Worm (Caenorhabditis elegans) whole organism, midembryonic: ENCODE data around the gene tsfm-1.

Experiments used
- T22C8.4 ChIP-seq: fragments of 200-800 bp; sonication (Bioruptor generic); IDR thresholded peaks from 2 replicates; pipeline ENCODE4 v1.3.6; 2022; ENCODE audit warnings: missing genetic modification characterization, missing compliant biosample characterization
- cog-1 ChIP-seq: sonication (generic microtip); optimal IDR thresholded peaks from 2 replicates; lab custom pipeline; 2016; ENCODE audit warnings: missing genetic modification characterization, missing compliant biosample characterization
- flt-1 ChIP-seq: fragments of 200-800 bp; sonication (Bioruptor generic); IDR thresholded peaks from 2 replicates; pipeline ENCODE4 v1.3.6; 2022; ENCODE audit warnings: missing genetic modification characterization, missing compliant biosample characterization
- klf-2 ChIP-seq: fragments of 200-800 bp; sonication (Bioruptor generic); conservative IDR thresholded peaks from 2 replicates; pipeline ENCODE4 v1.3.6; 2022; ENCODE audit warnings: missing genetic modification reagents, missing genetic modification characterization, missing compliant biosample characterization
- med-1 ChIP-seq: sonication (generic microtip); optimal IDR thresholded peaks from 2 replicates; lab custom pipeline; 2017; ENCODE audit warnings: missing genetic modification characterization, mild to moderate bottlenecking, missing compliant biosample characterization, antibody characterized with exemption, missing genetic modification reagents; ENCODE audit not compliant: insufficient read depth
- ztf-23 ChIP-seq: fragments of 200-800 bp; sonication (Bioruptor generic); IDR thresholded peaks from 2 replicates; pipeline ENCODE4 v1.3.6; 2022; ENCODE audit warnings: missing genetic modification reagents, missing genetic modification characterization, missing compliant biosample characterization

ce11 chrV:12303453-12304077, 32.2 kb upstream of the tsfm-1 start:
- TF ChIP-seq T22C8.4 (GFP tag; lab: Robert Waterston, UW) (peak; percentile 100), ztf-23 (GFP tag; lab: Robert Waterston, UW) (peak; percentile 99), cog-1 (tag; lab: Kevin White, UChicago) (peak; percentile 100), klf-2 (GFP tag; lab: Robert Waterston, UW) (peak; percentile 100), med-1 (GFP tag; lab: Kevin White, UChicago) (peak; percentile 94), flt-1 (peak; percentile 100)
